Worm (Caenorhabditis elegans) whole organism, midembryonic: ENCODE results near the gene nhr-19.

Source experiments
- klf-2 ChIP-seq: fragments of 200-800 bp; sonication (Bioruptor generic); conservative IDR thresholded peaks from 2 replicates; pipeline ENCODE4 v1.3.6; 2022; ENCODE audit warnings: missing genetic modification reagents, missing genetic modification characterization, missing compliant biosample characterization
- ref-1 ChIP-seq: fragments of 200-800 bp; sonication (Bioruptor generic); conservative IDR thresholded peaks from 2 replicates; pipeline ENCODE4 v1.3.6; 2022; ENCODE audit warnings: missing genetic modification reagents, missing genetic modification characterization, missing compliant biosample characterization
- ztf-23 ChIP-seq: fragments of 200-800 bp; sonication (Bioruptor generic); IDR thresholded peaks from 2 replicates; pipeline ENCODE4 v1.3.6; 2022; ENCODE audit warnings: missing genetic modification reagents, missing genetic modification characterization, missing compliant biosample characterization

DNA sequence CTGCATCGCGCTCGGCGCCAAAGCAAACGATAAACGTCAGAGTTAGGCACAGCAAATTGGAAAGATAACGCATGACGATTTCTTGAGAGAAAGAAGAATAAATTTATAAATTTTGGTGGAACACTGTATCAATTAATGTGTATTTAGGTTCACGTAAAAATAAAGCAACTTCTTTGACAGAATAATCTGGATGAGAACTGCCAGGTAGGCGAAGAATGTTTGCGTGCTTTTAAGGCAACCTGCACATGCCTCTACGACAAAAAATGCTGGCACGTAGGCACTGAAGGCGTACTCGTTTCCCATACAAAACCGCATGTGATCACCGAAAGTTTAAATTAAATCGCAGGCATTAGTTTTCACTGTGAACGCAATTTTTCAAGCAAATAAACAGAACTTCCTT lies 52.1 kb downstream of the nhr-19 start, which contains the start of gene F35H8.1:
- no peak for TF ChIP-seq ztf-23 (GFP tag; lab: Robert Waterston, UW)
- no peak for TF ChIP-seq ref-1 (GFP tag; lab: Robert Waterston, UW)
- no peak for TF ChIP-seq klf-2 (GFP tag; lab: Robert Waterston, UW)
